Worm (Caenorhabditis elegans) whole organism, young adult: ENCODE data around the gene vps-50.

ENCODE experiments used
- B0261.1 ChIP-seq: sonication (generic microtip); optimal IDR thresholded peaks from 2 replicates; lab custom pipeline; 2016; ENCODE audit warnings: mild to moderate bottlenecking, missing genetic modification characterization, moderate library complexity, missing compliant biosample characterization
- C06A6.2 ChIP-seq: fragments of 200-800 bp; sonication (Bioruptor generic); conservative IDR thresholded peaks from 2 replicates; pipeline ENCODE4 v1.3.6; 2022; ENCODE audit warnings: missing genetic modification characterization, missing compliant biosample characterization
- F55B11.4 ChIP-seq: sonication (generic microtip); optimal IDR thresholded peaks from 2 replicates; lab custom pipeline; 2016; ENCODE audit warnings: missing compliant biosample characterization, missing genetic modification characterization, borderline replicate concordance; ENCODE audit not compliant: insufficient read depth
- Y67H2A.10 ChIP-seq: fragments of 200-800 bp; sonication (Bioruptor generic); conservative IDR thresholded peaks from 2 replicates; pipeline ENCODE4 v1.3.6; 2022; ENCODE audit warnings: missing genetic modification reagents, missing genetic modification characterization, missing compliant biosample characterization
- ZK185.1 ChIP-seq: sonication (generic microtip); optimal IDR thresholded peaks from 2 replicates; lab custom pipeline; 2016; ENCODE audit warnings: mild to moderate bottlenecking, missing genetic modification characterization, missing compliant biosample characterization; ENCODE audit not compliant: poor library complexity, severe bottlenecking
- akir-1 ChIP-seq: fragments of 200-800 bp; sonication (Bioruptor generic); optimal IDR thresholded peaks from 2 replicates; lab custom pipeline; 2018; ENCODE audit warnings: mild to moderate bottlenecking, missing genetic modification characterization, moderate library complexity, missing compliant biosample characterization
- ama-1 ChIP-seq, 3 experiments: fragments of 150-350 bp in 1 of 3; sonication (generic microtip) in 2 of 3; optimal IDR thresholded peaks; 2 replicates each; lab custom pipeline; 2014 to 2018; ENCODE audit warnings: missing biosample characterization in 2 of 3, missing genetic modification characterization in 2 of 3, missing genetic modification reagents in 2 of 3
- dpl-1 ChIP-seq: fragments of 150-350 bp; optimal IDR thresholded peaks from 2 replicates; lab custom pipeline; 2014; ENCODE audit warnings: missing biosample characterization, missing genetic modification reagents, missing genetic modification characterization
- egl-44 ChIP-seq: fragments of 200-800 bp; sonication (Bioruptor generic); IDR thresholded peaks from 2 replicates; pipeline ENCODE4 v1.3.6; 2022; ENCODE audit warnings: missing genetic modification reagents, missing genetic modification characterization, missing compliant biosample characterization
- let-526 ChIP-seq: fragments of 200-800 bp; sonication (Bioruptor generic); IDR thresholded peaks from 2 replicates; pipeline ENCODE4 v1.3.6; 2022; ENCODE audit warnings: missing genetic modification reagents, missing genetic modification characterization, missing compliant biosample characterization
- let-607 ChIP-seq, 2 experiments: fragments of 200-800 bp in 1 of 2; sonication (Bioruptor generic) in 1 of 2; sonication (generic microtip) in 1 of 2; optimal IDR thresholded peaks; 2 replicates each; lab custom pipeline; 2016 to 2018; ENCODE audit warnings: mild to moderate bottlenecking in 2 of 2, missing compliant biosample characterization in 2 of 2, missing genetic modification characterization in 2 of 2, moderate library complexity in 2 of 2, missing genotype in 1 of 2
- nfyb-1 ChIP-seq: fragments of 200-800 bp; sonication (Bioruptor generic); IDR thresholded peaks from 2 replicates; pipeline ENCODE4 v1.3.6; 2022; ENCODE audit warnings: missing genetic modification reagents, missing genetic modification characterization, missing compliant biosample characterization
- sdz-38 ChIP-seq: sonication (generic microtip); optimal IDR thresholded peaks from 2 replicates; lab custom pipeline; 2016; ENCODE audit warnings: missing genotype, missing genetic modification characterization, missing compliant biosample characterization
- zfh-2 ChIP-seq: fragments of 200-800 bp; sonication (Bioruptor generic); conservative IDR thresholded peaks from 2 replicates; pipeline ENCODE4 v1.3.6; 2022; ENCODE audit warnings: missing genetic modification reagents, missing genetic modification characterization, missing compliant biosample characterization
- ztf-6 ChIP-seq: fragments of 200-800 bp; sonication (Bioruptor generic); IDR thresholded peaks from 2 replicates; pipeline ENCODE4 v1.3.6; 2022; ENCODE audit warnings: missing genetic modification reagents, missing genetic modification characterization, missing compliant biosample characterization

Gene vps-50

ce11 chrIII:10914971-10915370 lies 46.0 kb downstream of the vps-50 start (continued):
- TF ChIP-seq ama-1 (optimal IDR thresholded peaks at IDR 0.05; lab: Kevin White, UChicago) (no peak), ama-1 (GFP tag; optimal IDR thresholded peaks at IDR 0.05; lab: Kevin White, UChicago) (no peak), let-607 (tag; optimal IDR thresholded peaks at IDR 0.05; lab: Kevin White, UChicago) (no peak), F55B11.4 (tag; lab: Kevin White, UChicago) (no peak), C06A6.2 (GFP tag; lab: Robert Waterston, UW) (no peak), ZK185.1 (tag; lab: Kevin White, UChicago) (no peak)
- TF ChIP-seq, all 124 proteins: peak for 0

ce11 chrIII:10920044-10920443 lies 51.1 kb downstream of the vps-50 start, which contains the start of gene vab-7:
Gene vab-7 (plus strand): TSS chrIII:10920344.
- TF ChIP-seq akir-1 (GFP tag; lab: Kevin White, UChicago) (no peak), B0261.1 (tag; lab: Kevin White, UChicago) (no peak), ztf-6 (no peak), sdz-38 (no peak), Y67H2A.10 (GFP tag; lab: Robert Waterston, UW) (no peak), let-607 (tag; optimal IDR thresholded peaks at IDR 0.05; lab: Kevin White, UChicago) (no peak), nfyb-1 (GFP tag; lab: Robert Waterston, UW) (no peak)

ce11 chrIII:10921474-10921873 lies 52.5 kb downstream of the vps-50 start:
- TF ChIP-seq let-526 (GFP tag; lab: Robert Waterston, UW) (no peak), zfh-2 (GFP tag; lab: Robert Waterston, UW) (peak; percentile 81)

ce11 chrIII:10923539-10923938 lies 54.5 kb downstream of the vps-50 start:
- TF ChIP-seq egl-44 (GFP tag; lab: Robert Waterston, UW) (no peak), dpl-1 (GFP tag; lab: Kevin White, UChicago) (no peak), ama-1 (optimal IDR thresholded peaks at IDR 0.05; lab: Kevin White, UChicago) (no peak), ama-1 (GFP tag; optimal IDR thresholded peaks at IDR 0.05; lab: Kevin White, UChicago) (no peak)
- TF ChIP-seq, all 124 proteins: peak for 0
